Worm (Caenorhabditis elegans) whole organism, L4 larva: Measurements from ENCODE around the gene F19G12.1.
A peak's percentile ranks its signal among the peaks of the same experiment; 100 is the strongest.

Source experiments
- D1046.2 ChIP-seq: fragments of 200-800 bp; sonication (Bioruptor generic); IDR thresholded peaks from 2 replicates; pipeline ENCODE4 v1.3.6; 2022; ENCODE audit warnings: missing genetic modification characterization, missing compliant biosample characterization
- F10B5.3 ChIP-seq: sonication (generic microtip); optimal IDR thresholded peaks from 2 replicates; lab custom pipeline; 2016; ENCODE audit warnings: mild to moderate bottlenecking, missing genetic modification characterization, missing compliant biosample characterization
- F26F4.8 ChIP-seq: fragments of 200-800 bp; sonication (Bioruptor generic); conservative IDR thresholded peaks from 2 replicates; pipeline ENCODE4 v1.3.6; 2022; ENCODE audit warnings: missing genetic modification characterization, missing compliant biosample characterization
- F37D6.2 ChIP-seq: sonication (generic microtip); optimal IDR thresholded peaks from 2 replicates; lab custom pipeline; 2016; ENCODE audit warnings: mild to moderate bottlenecking, missing genetic modification characterization, missing compliant biosample characterization
- F44E2.7 ChIP-seq: fragments of 200-800 bp; sonication (Bioruptor generic); IDR thresholded peaks from 2 replicates; pipeline ENCODE4 v2.1.2; 2022; ENCODE audit warnings: missing genetic modification characterization, missing compliant biosample characterization
- T20F7.1 ChIP-seq: fragments of 200-800 bp; sonication (Bioruptor generic); optimal IDR thresholded peaks from 2 replicates; lab custom pipeline; 2018; ENCODE audit warnings: mild to moderate bottlenecking, missing genetic modification characterization, missing compliant biosample characterization
- T26A8.4 ChIP-seq: fragments of 200-800 bp; sonication (Bioruptor generic); IDR thresholded peaks from 2 replicates; pipeline ENCODE4 v1.3.6; 2022; ENCODE audit warnings: missing genetic modification characterization, missing compliant biosample characterization
- Y105C5A.15 ChIP-seq: fragments of 200-800 bp; sonication (Bioruptor generic); IDR thresholded peaks from 2 replicates; pipeline ENCODE4 v1.3.6; 2022; ENCODE audit warnings: missing genetic modification characterization, missing compliant biosample characterization
- Y5F2A.4 ChIP-seq: fragments of 200-800 bp; sonication (Bioruptor generic); optimal IDR thresholded peaks from 2 replicates; lab custom pipeline; 2018; ENCODE audit warnings: mild to moderate bottlenecking, missing genetic modification characterization, missing compliant biosample characterization
- Y75B8A.6 ChIP-seq: fragments of 200-800 bp; sonication (Bioruptor generic); IDR thresholded peaks from 2 replicates; pipeline ENCODE4 v1.3.6; 2022; ENCODE audit warnings: missing genetic modification reagents, missing genetic modification characterization, missing compliant biosample characterization
- aha-1 ChIP-seq: fragments of 150-350 bp; peaks from one replicate; lab custom pipeline; 2014; ENCODE audit warnings: missing biosample characterization, missing genetic modification characterization
- aly-2 ChIP-seq: sonication (generic microtip); optimal IDR thresholded peaks from 2 replicates; lab custom pipeline; 2018; ENCODE audit warnings: missing biosample characterization, missing genetic modification characterization
- attf-4 ChIP-seq: sonication (generic microtip); optimal IDR thresholded peaks from 3 replicates; lab custom pipeline; 2017; ENCODE audit warnings: missing biosample characterization, missing genetic modification characterization
- cey-2 ChIP-seq: sonication (generic microtip); optimal IDR thresholded peaks from 3 replicates; lab custom pipeline; 2017; ENCODE audit warnings: missing genetic modification characterization, mild to moderate bottlenecking, missing compliant biosample characterization, antibody characterized with exemption, borderline replicate concordance; ENCODE audit not compliant: insufficient read depth
- daf-19 ChIP-seq: fragments of 200-800 bp; sonication (Bioruptor generic); conservative IDR thresholded peaks from 2 replicates; pipeline ENCODE4 v1.3.6; 2022; ENCODE audit warnings: missing genetic modification characterization, missing compliant biosample characterization
- daf-8 ChIP-seq: fragments of 200-800 bp; sonication (Bioruptor generic); IDR thresholded peaks from 2 replicates; pipeline ENCODE4 v1.3.6; 2022; ENCODE audit warnings: missing genetic modification characterization, missing compliant biosample characterization
- dmd-6 ChIP-seq: fragments of 200-800 bp; sonication (Bioruptor generic); IDR thresholded peaks from 2 replicates; pipeline ENCODE4 v1.3.6; 2022; ENCODE audit warnings: missing genetic modification reagents, missing genetic modification characterization, missing compliant biosample characterization
- dmd-9 ChIP-seq: fragments of 200-800 bp; sonication (Bioruptor generic); IDR thresholded peaks from 2 replicates; pipeline ENCODE4 v1.3.6; 2022; ENCODE audit warnings: missing genetic modification reagents, missing genetic modification characterization, missing compliant biosample characterization
- dve-1 ChIP-seq: sonication (generic microtip); optimal IDR thresholded peaks from 2 replicates; lab custom pipeline; 2017; ENCODE audit warnings: antibody characterized with exemption, mild to moderate bottlenecking, missing genetic modification characterization, missing compliant biosample characterization; ENCODE audit not compliant: insufficient read depth
- egl-27 ChIP-seq: sonication (generic microtip); optimal IDR thresholded peaks from 3 replicates; lab custom pipeline; 2017; ENCODE audit warnings: missing biosample characterization, missing genetic modification reagents, missing genetic modification characterization
- hlh-11 ChIP-seq: fragments of 200-800 bp; sonication (Bioruptor generic); optimal IDR thresholded peaks from 2 replicates; lab custom pipeline; 2018; ENCODE audit warnings: mild to moderate bottlenecking, missing genetic modification characterization, missing compliant biosample characterization
- hlh-30 ChIP-seq: sonication (generic microtip); optimal IDR thresholded peaks from 2 replicates; lab custom pipeline; 2017; ENCODE audit warnings: antibody characterized with exemption, mild to moderate bottlenecking, missing genetic modification characterization, missing compliant biosample characterization; ENCODE audit not compliant: insufficient read depth
- hmg-1.1 ChIP-seq: fragments of 200-800 bp; sonication (Bioruptor generic); IDR thresholded peaks from 2 replicates; pipeline ENCODE4 v1.3.6; 2022; ENCODE audit warnings: missing genetic modification reagents, missing genetic modification characterization, missing compliant biosample characterization
- lin-13 ChIP-seq: fragments of 150-350 bp; optimal IDR thresholded peaks from 2 replicates; lab custom pipeline; 2014; ENCODE audit warnings: missing biosample characterization, missing genetic modification reagents, missing genetic modification characterization
- lin-29 ChIP-seq: fragments of 200-800 bp; sonication (Bioruptor generic); IDR thresholded peaks from 2 replicates; pipeline ENCODE4 v1.3.6; 2022; ENCODE audit warnings: missing genetic modification reagents, missing genetic modification characterization, missing compliant biosample characterization
- lin-39 ChIP-seq: fragments of 150-350 bp; optimal IDR thresholded peaks from 2 replicates; lab custom pipeline; 2014; ENCODE audit warnings: missing biosample characterization, missing genetic modification reagents, missing genetic modification characterization
- lsy-2 ChIP-seq, 2 experiments: fragments of 150-350 bp in 1 of 2; sonication (generic microtip) in 1 of 2; optimal IDR thresholded peaks; 2 replicates each; lab custom pipeline; 2014 to 2017; ENCODE audit warnings: missing biosample characterization in 2 of 2, missing genetic modification characterization in 2 of 2
- mxl-2 ChIP-seq: fragments of 200-800 bp; sonication (Bioruptor generic); conservative IDR thresholded peaks from 2 replicates; pipeline ENCODE4 v1.3.6; 2022; ENCODE audit warnings: missing genetic modification reagents, missing genetic modification characterization, missing compliant biosample characterization
- mxl-3 ChIP-seq: fragments of 200-800 bp; sonication (Bioruptor generic); optimal IDR thresholded peaks from 2 replicates; lab custom pipeline; 2018; ENCODE audit warnings: mild to moderate bottlenecking, missing genetic modification characterization, missing compliant biosample characterization
- nhr-102 ChIP-seq: sonication (generic microtip); optimal IDR thresholded peaks from 2 replicates; lab custom pipeline; 2016; ENCODE audit warnings: mild to moderate bottlenecking, missing genetic modification characterization, moderate library complexity, missing compliant biosample characterization
- nhr-111 ChIP-seq: fragments of 200-800 bp; sonication (Bioruptor generic); optimal IDR thresholded peaks from 2 replicates; lab custom pipeline; 2018; ENCODE audit warnings: mild to moderate bottlenecking, missing genetic modification characterization, missing compliant biosample characterization
- nhr-25 ChIP-seq: sonication (generic microtip); optimal IDR thresholded peaks from 2 replicates; lab custom pipeline; 2017; ENCODE audit warnings: missing genetic modification characterization, mild to moderate bottlenecking, missing compliant biosample characterization, antibody characterized with exemption, moderate library complexity, borderline replicate concordance; ENCODE audit not compliant: insufficient read depth
- nhr-28 ChIP-seq: fragments of 150-350 bp; optimal IDR thresholded peaks from 2 replicates; lab custom pipeline; 2014; ENCODE audit warnings: missing biosample characterization, missing genetic modification characterization
- nhr-41 ChIP-seq: fragments of 200-800 bp; sonication (Bioruptor generic); IDR thresholded peaks from 2 replicates; pipeline ENCODE4 v1.3.6; 2022; ENCODE audit warnings: missing genetic modification reagents, missing genetic modification characterization, missing compliant biosample characterization
- nhr-76 ChIP-seq: fragments of 150-350 bp; optimal IDR thresholded peaks from 2 replicates; lab custom pipeline; 2014; ENCODE audit warnings: missing biosample characterization, missing genetic modification characterization
- nhr-77 ChIP-seq: fragments of 150-350 bp; optimal IDR thresholded peaks from 2 replicates; lab custom pipeline; 2014; ENCODE audit warnings: missing biosample characterization, missing genetic modification characterization
- pha-4 ChIP-seq, 2 experiments: fragments of 150-350 bp in 1 of 2; fragments of 200-800 bp in 1 of 2; sonication (Bioruptor generic) in 1 of 2; IDR thresholded peaks in 1 of 2; optimal IDR thresholded peaks in 1 of 2; 2 replicates each; pipeline versions ENCODE4 v1.3.6 to Lab custom; 2014 to 2022; ENCODE audit warnings: missing genetic modification characterization in 2 of 2, missing genetic modification reagents in 2 of 2, missing biosample characterization in 1 of 2, missing compliant biosample characterization in 1 of 2
- pqm-1 ChIP-seq: sonication (generic microtip); optimal IDR thresholded peaks from 2 replicates; lab custom pipeline; 2017; ENCODE audit warnings: missing biosample characterization, missing genetic modification characterization
- rbr-2 ChIP-seq: sonication (generic microtip); optimal IDR thresholded peaks from 2 replicates; lab custom pipeline; 2016; ENCODE audit warnings: missing genotype, missing genetic modification characterization, missing compliant biosample characterization
- saeg-2 ChIP-seq: fragments of 200-800 bp; sonication (Bioruptor generic); IDR thresholded peaks from 2 replicates; pipeline ENCODE4 v1.3.6; 2022; ENCODE audit warnings: missing genetic modification reagents, missing genetic modification characterization, missing compliant biosample characterization
- sdz-12 ChIP-seq: fragments of 200-800 bp; sonication (Bioruptor generic); optimal IDR thresholded peaks from 2 replicates; lab custom pipeline; 2018; ENCODE audit warnings: mild to moderate bottlenecking, missing genetic modification characterization, missing compliant biosample characterization
- set-16 ChIP-seq: fragments of 200-800 bp; sonication (Bioruptor generic); IDR thresholded peaks from 2 replicates; pipeline ENCODE4 v1.3.6; 2022; ENCODE audit warnings: missing genetic modification reagents, missing genetic modification characterization, missing compliant biosample characterization
- spr-1 ChIP-seq: sonication (generic microtip); optimal IDR thresholded peaks from 2 replicates; lab custom pipeline; 2016; ENCODE audit warnings: mild to moderate bottlenecking, missing genetic modification characterization, missing compliant biosample characterization
- spr-3 ChIP-seq: fragments of 200-800 bp; sonication (Bioruptor generic); optimal IDR thresholded peaks from 2 replicates; lab custom pipeline; 2018; ENCODE audit warnings: mild to moderate bottlenecking, missing genetic modification characterization, missing compliant biosample characterization
- tag-97 ChIP-seq: fragments of 200-800 bp; sonication (Bioruptor generic); IDR thresholded peaks from 2 replicates; pipeline ENCODE4 v1.3.6; 2022; ENCODE audit warnings: missing genetic modification characterization, missing compliant biosample characterization
- unc-130 ChIP-seq: sonication (generic microtip); optimal IDR thresholded peaks from 2 replicates; lab custom pipeline; 2016; ENCODE audit warnings: missing genetic modification reagents, missing genetic modification characterization, missing compliant biosample characterization
- unc-39 ChIP-seq: sonication (generic microtip); optimal IDR thresholded peaks from 2 replicates; lab custom pipeline; 2017; ENCODE audit warnings: missing biosample characterization, missing genetic modification characterization
- vab-7 ChIP-seq: fragments of 200-800 bp; sonication (Bioruptor generic); IDR thresholded peaks from 2 replicates; pipeline ENCODE4 v1.3.6; 2022; ENCODE audit warnings: missing genetic modification reagents, missing genetic modification characterization, missing compliant biosample characterization
- zip-11 ChIP-seq: fragments of 200-800 bp; sonication (Bioruptor generic); IDR thresholded peaks from 2 replicates; pipeline ENCODE4 v1.3.6; 2022; ENCODE audit warnings: missing genetic modification characterization, missing compliant biosample characterization
- ztf-11 ChIP-seq: fragments of 150-350 bp; optimal IDR thresholded peaks from 2 replicates; lab custom pipeline; 2014; ENCODE audit warnings: missing biosample characterization, missing genetic modification characterization

F19G12.1 gene

DNA sequence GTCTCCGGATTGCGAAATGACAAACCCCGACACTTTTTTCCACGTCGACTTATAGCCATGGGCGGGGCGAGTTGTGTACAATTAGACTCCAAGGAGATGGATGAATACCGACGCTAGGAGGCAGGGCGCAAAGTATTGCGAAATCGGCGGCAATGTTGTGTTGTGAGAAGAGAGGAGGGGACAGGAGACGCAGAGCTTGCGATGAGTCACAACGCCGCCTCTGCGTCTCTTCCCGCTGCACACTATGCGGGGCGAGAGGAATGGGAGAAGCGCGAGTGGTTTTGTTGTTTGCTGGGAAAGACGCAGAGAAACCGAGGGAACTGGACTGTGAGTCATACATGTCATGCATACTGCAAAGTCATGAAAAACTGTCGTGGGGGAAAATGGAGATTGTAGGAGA is 23.6 kb downstream of the F19G12.1 start (continued):
- TF ChIP-seq lin-29 (peak; percentile 42; the same call in 1 of the 2 replicates), attf-4 (tag; lab: Kevin White, UChicago) (peak; percentile 70), zip-11 (GFP tag; lab: Robert Waterston, UW) (no peak), Y5F2A.4 (GFP tag; lab: Kevin White, UChicago) (no peak), nhr-25 (tag; lab: Kevin White, UChicago) (peak; percentile 88), dve-1 (tag; lab: Kevin White, UChicago) (peak; percentile 97), dmd-9 (GFP tag; lab: Robert Waterston, UW) (peak; percentile 80), vab-7 (peak; percentile 16; the same call in 1 of the 2 replicates), rbr-2 (tag; lab: Kevin White, UChicago) (peak; percentile 93), F10B5.3 (tag; lab: Kevin White, UChicago) (peak; percentile 59), spr-3 (peak; percentile 50), lsy-2 (tag; optimal IDR thresholded peaks at IDR 0.05; lab: Kevin White, UChicago) (peak; percentile 63 to 82), F26F4.8 (GFP tag; lab: Robert Waterston, UW) (no peak), T20F7.1 (GFP tag; lab: Kevin White, UChicago) (peak; percentile 68), spr-1 (tag; lab: Kevin White, UChicago) (peak; percentile 79), sdz-12 (no peak), mxl-3 (GFP tag; lab: Kevin White, UChicago) (peak; percentile 93), egl-27 (tag; lab: Kevin White, UChicago) (no peak), ztf-11 (tag; lab: Kevin White, UChicago) (no peak), T26A8.4 (GFP tag; lab: Robert Waterston, UW) (peak; percentile 88), Y105C5A.15 (GFP tag; lab: Robert Waterston, UW) (0 out of 2 replicates have a peak, but pooled peaks have one; percentile 45), daf-8 (GFP tag; lab: Robert Waterston, UW) (no peak), nhr-28 (tag; lab: Kevin White, UChicago) (peak; percentile 96), nhr-111 (GFP tag; lab: Kevin White, UChicago) (no peak), mxl-2 (GFP tag; lab: Robert Waterston, UW) (peak; percentile 78; the same call in 1 of the 2 replicates), F44E2.7 (GFP tag; lab: Robert Waterston, UW) (no peak), pqm-1 (tag; lab: Kevin White, UChicago) (peak; percentile 28), Y75B8A.6 (GFP tag; lab: Robert Waterston, UW) (0 out of 2 replicates have a peak, but pooled peaks have one; percentile 8), nhr-76 (tag; lab: Kevin White, UChicago) (no peak), unc-39 (tag; lab: Kevin White, UChicago) (no peak), nhr-102 (tag; lab: Kevin White, UChicago) (peak; percentile 80), lin-13 (GFP tag; lab: Kevin White, UChicago) (peak; percentile 44), hlh-11 (peak; percentile 99), unc-130 (GFP tag; lab: Kevin White, UChicago) (no peak), dmd-6 (peak; percentile 96), cey-2 (tag; lab: Kevin White, UChicago) (peak; percentile 2), nhr-77 (tag; lab: Kevin White, UChicago) (peak; percentile 91), lin-39 (tag; lab: Kevin White, UChicago) (no peak), pha-4 (GFP tag; IDR thresholded peaks at IDR 0.05; lab: Robert Waterston, UW) (peak; percentile 93), pha-4 (tag; optimal IDR thresholded peaks at IDR 0.05; lab: Kevin White, UChicago) (peak; percentile 82), hlh-30 (tag; lab: Kevin White, UChicago) (peak; percentile 96), aly-2 (tag; lab: Kevin White, UChicago) (no peak), set-16 (peak; percentile 94), F37D6.2 (tag; lab: Kevin White, UChicago) (peak; percentile 78), saeg-2 (GFP tag; lab: Robert Waterston, UW) (peak; percentile 76; the same call in 1 of the 2 replicates), aha-1 (tag; lab: Kevin White, UChicago) (peak; percentile 99), daf-19 (no peak), tag-97 (GFP tag; lab: Robert Waterston, UW) (no peak), hmg-1.1 (GFP tag; lab: Robert Waterston, UW) (peak; percentile 97), nhr-41 (peak; percentile 80; the same call in 1 of the 2 replicates), D1046.2 (GFP tag; lab: Robert Waterston, UW) (no peak)
